Worm (Caenorhabditis elegans): Measurements from ENCODE around the gene txt-8.
"Not testable (repeated sequence)": the region's sequence is repeated elsewhere in the genome, so short reads cannot be mapped to it uniquely, and the experiment has no call there.

txt-8 gene

ce11 chrV:18402743-18403142, 11.4 kb upstream of the txt-8 start:
- TF ChIP-seq pha-4 (tag; optimal IDR thresholded peaks at IDR 0.05) (no peak), lin-11 (tag; optimal IDR thresholded peaks at IDR 0.05) (no peak), tbx-7 (tag; optimal IDR thresholded peaks at IDR 0.05) (no peak), nhr-232 (tag; optimal IDR thresholded peaks at IDR 0.05) (no peak), odd-2 (tag; optimal IDR thresholded peaks at IDR 0.05) (no peak), hlh-8 (tag; optimal IDR thresholded peaks at IDR 0.05) (no peak), ceh-9 (tag; optimal IDR thresholded peaks at IDR 0.05) (no peak), eyg-1 (tag; optimal IDR thresholded peaks at IDR 0.05) (no peak), ztf-16 (tag; optimal IDR thresholded peaks at IDR 0.05) (no peak), dve-1 (tag; optimal IDR thresholded peaks at IDR 0.05) (no peak), pqm-1 (tag; optimal IDR thresholded peaks at IDR 0.05) (no peak), C08G9.2 (tag; optimal IDR thresholded peaks at IDR 0.05) (no peak), K02D7.2 (tag; optimal IDR thresholded peaks at IDR 0.05) (no peak), sdc-2 (tag; optimal IDR thresholded peaks at IDR 0.05) (no peak), T23F11.4 (GFP tag; optimal IDR thresholded peaks at IDR 0.05) (no peak)

ce11 chrV:18404767-18405166, 9.4 kb upstream of the txt-8 start, which contains the start of gene srh-209:
srh-209 (minus strand) TSS chrV:18404867.
- not testable (repeated sequence) for TF ChIP-seq T23F11.4 (GFP tag; optimal IDR thresholded peaks at IDR 0.05); nhr-232 (tag; optimal IDR thresholded peaks at IDR 0.05); ceh-30 (tag; optimal IDR thresholded peaks at IDR 0.05)

- TF ChIP-seq nhr-232 (tag; optimal IDR thresholded peaks at IDR 0.05) (no peak), hlh-15 (tag; optimal IDR thresholded peaks at IDR 0.05) (no peak), C38D4.7 (GFP tag; optimal IDR thresholded peaks at IDR 0.05) (no peak), unc-42 (tag; optimal IDR thresholded peaks at IDR 0.05) (no peak), elt-2 (tag; optimal IDR thresholded peaks at IDR 0.05) (no peak), K02D7.2 (tag; optimal IDR thresholded peaks at IDR 0.05) (no peak), pqm-1 (tag; optimal IDR thresholded peaks at IDR 0.05) (no peak), ref-2 (tag; optimal IDR thresholded peaks at IDR 0.05) (no peak), fkh-6 (tag; optimal IDR thresholded peaks at IDR 0.05) (no peak), hlh-13 (GFP tag; optimal IDR thresholded peaks at IDR 0.05) (no peak), odd-2 (tag; optimal IDR thresholded peaks at IDR 0.05) (no peak), F13H6.1 (tag; optimal IDR thresholded peaks at IDR 0.05) (no peak), nhr-11 (tag; optimal IDR thresholded peaks at IDR 0.05) (no peak), ceh-19 (GFP tag; optimal IDR thresholded peaks at IDR 0.05) (no peak), Y22D7AL.16 (tag; optimal IDR thresholded peaks at IDR 0.05) (no peak), nfya-1 (tag; optimal IDR thresholded peaks at IDR 0.05) (no peak), ceh-30 (tag; optimal IDR thresholded peaks at IDR 0.05) (no peak)
Measured at ce11 chrV:18410142-18410541, 4.0 kb upstream of the txt-8 start, which contains the start of gene srh-207. srh-207 (minus strand) TSS chrV:18410242.

- TF ChIP-seq tbx-2 (tag; optimal IDR thresholded peaks at IDR 0.05) (no peak), fkh-10 (GFP tag; optimal IDR thresholded peaks at IDR 0.05) (no peak), ceh-30 (tag; optimal IDR thresholded peaks at IDR 0.05) (no peak), ahr-1 (tag; optimal IDR thresholded peaks at IDR 0.05) (no peak), odd-2 (tag; optimal IDR thresholded peaks at IDR 0.05) (no peak), ceh-18 (tag; optimal IDR thresholded peaks at IDR 0.05) (no peak), dve-1 (tag; optimal IDR thresholded peaks at IDR 0.05) (no peak), T23F11.4 (GFP tag; optimal IDR thresholded peaks at IDR 0.05) (no peak), ceh-24 (tag; optimal IDR thresholded peaks at IDR 0.05) (no peak), Y22D7AL.16 (tag; optimal IDR thresholded peaks at IDR 0.05) (no peak), lim-6 (tag; optimal IDR thresholded peaks at IDR 0.05) (no peak), zip-5 (tag; optimal IDR thresholded peaks at IDR 0.05) (no peak), ama-1 (optimal IDR thresholded peaks at IDR 0.05) (no peak)
Measured at ce11 chrV:18412351-18412750, 1.8 kb upstream of the txt-8 start.

- TF ChIP-seq madf-2 (tag; optimal IDR thresholded peaks at IDR 0.05) (no peak), pha-2 (tag; optimal IDR thresholded peaks at IDR 0.05) (no peak), ceh-45 (GFP tag; IDR thresholded peaks at IDR 0.05) (no peak), ceh-2 (tag; optimal IDR thresholded peaks at IDR 0.05) (no peak), ets-4 (tag; optimal IDR thresholded peaks at IDR 0.05) (no peak), ttx-3 (tag; optimal IDR thresholded peaks at IDR 0.05) (no peak), ama-1 (optimal IDR thresholded peaks at IDR 0.05) (no peak), ceh-18 (tag; optimal IDR thresholded peaks at IDR 0.05) (no peak), hlh-8 (tag; optimal IDR thresholded peaks at IDR 0.05) (no peak), C08G9.2 (tag; optimal IDR thresholded peaks at IDR 0.05) (no peak), npax-4 (tag; optimal IDR thresholded peaks at IDR 0.05) (no peak), hlh-30 (tag; optimal IDR thresholded peaks at IDR 0.05; ENCODE audit: insufficient read depth) (no peak)
Measured at ce11 chrV:18412887-18413286, 1.3 kb upstream of the txt-8 start, which contains the start of gene ZK262.2. ZK262.2 (minus strand) TSS chrV:18412987.

Measured in whole organism, late embryonic.